Worm (Caenorhabditis elegans) whole organism, mixed stage, embryonic: ENCODE measurements around the gene lec-2.

Source experiments
- M03D4.4 ChIP-seq: sonication (generic microtip); optimal IDR thresholded peaks from 2 replicates; lab custom pipeline; 2017; ENCODE audit warnings: mild to moderate bottlenecking, missing genetic modification characterization, missing compliant biosample characterization
- bed-3 ChIP-seq: fragments of 200-800 bp; sonication (Bioruptor generic); optimal IDR thresholded peaks from 3 replicates; lab custom pipeline; 2018; ENCODE audit warnings: mild to moderate bottlenecking, missing genetic modification characterization, moderate library complexity, missing compliant biosample characterization
- blmp-1 ChIP-seq: fragments of 150-350 bp; optimal IDR thresholded peaks from 2 replicates; lab custom pipeline; 2014; ENCODE audit warnings: missing biosample characterization, missing genetic modification characterization
- ceh-83 ChIP-seq: fragments of 200-800 bp; sonication (Bioruptor generic); optimal IDR thresholded peaks from 2 replicates; lab custom pipeline; 2018; ENCODE audit warnings: mild to moderate bottlenecking, missing genetic modification characterization, missing compliant biosample characterization
- ces-1 ChIP-seq: fragments of 150-350 bp; optimal IDR thresholded peaks from 2 replicates; lab custom pipeline; 2014; ENCODE audit warnings: missing biosample characterization, missing genetic modification reagents, missing genetic modification characterization
- cnd-1 ChIP-seq: fragments of 200-800 bp; sonication (Bioruptor generic); optimal IDR thresholded peaks from 2 replicates; lab custom pipeline; 2018; ENCODE audit warnings: mild to moderate bottlenecking, missing genetic modification characterization, missing compliant biosample characterization
- drap-1 ChIP-seq: fragments of 200-800 bp; sonication (Bioruptor generic); optimal IDR thresholded peaks from 3 replicates; lab custom pipeline; 2018; ENCODE audit warnings: mild to moderate bottlenecking, missing genetic modification characterization, missing compliant biosample characterization
- elt-1 ChIP-seq: sonication (generic microtip); optimal IDR thresholded peaks from 2 replicates; lab custom pipeline; 2017; ENCODE audit warnings: missing genetic modification characterization, mild to moderate bottlenecking, missing compliant biosample characterization, antibody characterized with exemption, moderate library complexity, borderline replicate concordance; ENCODE audit not compliant: insufficient read depth
- flh-1 ChIP-seq: fragments of 200-800 bp; sonication (Bioruptor generic); optimal IDR thresholded peaks from 2 replicates; lab custom pipeline; 2018; ENCODE audit warnings: mild to moderate bottlenecking, missing genetic modification characterization, moderate library complexity, missing compliant biosample characterization
- ham-2 ChIP-seq: fragments of 200-800 bp; sonication (Bioruptor generic); optimal IDR thresholded peaks from 2 replicates; lab custom pipeline; 2018; ENCODE audit warnings: mild to moderate bottlenecking, missing genetic modification characterization, missing compliant biosample characterization
- hlh-1 ChIP-seq: fragments of 150-350 bp; optimal IDR thresholded peaks from 2 replicates; lab custom pipeline; 2014; ENCODE audit warnings: missing biosample characterization, missing genetic modification reagents, missing genetic modification characterization
- lsy-2 ChIP-seq: fragments of 150-350 bp; optimal IDR thresholded peaks from 2 replicates; lab custom pipeline; 2014; ENCODE audit warnings: missing biosample characterization, missing genetic modification characterization
- mab-5 ChIP-seq: fragments of 150-350 bp; optimal IDR thresholded peaks from 2 replicates; lab custom pipeline; 2014; ENCODE audit warnings: missing biosample characterization, missing genetic modification characterization
- mep-1 ChIP-seq: fragments of 150-350 bp; optimal IDR thresholded peaks from 2 replicates; lab custom pipeline; 2017; ENCODE audit warnings: missing biosample characterization, missing genetic modification reagents, missing genetic modification characterization, inconsistent platforms
- mls-2 ChIP-seq: sonication (generic microtip); optimal IDR thresholded peaks from 2 replicates; lab custom pipeline; 2016; ENCODE audit warnings: mild to moderate bottlenecking, missing genetic modification characterization, moderate library complexity, missing compliant biosample characterization
- nhr-12 ChIP-seq: fragments of 150-350 bp; optimal IDR thresholded peaks from 2 replicates; lab custom pipeline; 2014; ENCODE audit warnings: missing biosample characterization, missing genetic modification characterization
- nhr-2 ChIP-seq: fragments of 150-350 bp; optimal IDR thresholded peaks from 2 replicates; lab custom pipeline; 2014; ENCODE audit warnings: missing biosample characterization, missing genetic modification characterization
- nhr-237 ChIP-seq: fragments of 150-350 bp; optimal IDR thresholded peaks from 2 replicates; lab custom pipeline; 2014; ENCODE audit warnings: missing biosample characterization, missing genetic modification characterization
- nhr-76 ChIP-seq: sonication (generic microtip); optimal IDR thresholded peaks from 2 replicates; lab custom pipeline; 2017; ENCODE audit warnings: missing biosample characterization, missing genetic modification characterization
- pha-4 ChIP-seq: fragments of 150-350 bp; optimal IDR thresholded peaks from 2 replicates; lab custom pipeline; 2018; ENCODE audit warnings: missing biosample characterization, missing genetic modification reagents, missing genetic modification characterization
- sem-2 ChIP-seq: fragments of 200-800 bp; sonication (Bioruptor generic); optimal IDR thresholded peaks from 2 replicates; lab custom pipeline; 2018; ENCODE audit warnings: mild to moderate bottlenecking, missing genetic modification characterization, missing compliant biosample characterization
- snpc-4 ChIP-seq: fragments of 150-350 bp; optimal IDR thresholded peaks from 2 replicates; lab custom pipeline; 2014; ENCODE audit warnings: missing biosample characterization, missing genetic modification characterization
- sptf-1 ChIP-seq: sonication (generic microtip); optimal IDR thresholded peaks from 2 replicates; lab custom pipeline; 2017; ENCODE audit warnings: mild to moderate bottlenecking, missing genetic modification characterization, moderate library complexity, missing compliant biosample characterization
- tbx-8 ChIP-seq: fragments of 200-800 bp; sonication (Bioruptor generic); optimal IDR thresholded peaks from 2 replicates; lab custom pipeline; 2018; ENCODE audit warnings: mild to moderate bottlenecking, missing genetic modification characterization, moderate library complexity, missing compliant biosample characterization
- unc-120 ChIP-seq: sonication (generic microtip); optimal IDR thresholded peaks from 2 replicates; lab custom pipeline; 2017; ENCODE audit warnings: missing genetic modification characterization, missing compliant biosample characterization; ENCODE audit not compliant: poor library complexity, severe bottlenecking
- unc-62 ChIP-seq: fragments of 150-350 bp; optimal IDR thresholded peaks from 2 replicates; lab custom pipeline; 2014; ENCODE audit warnings: missing biosample characterization, missing genetic modification reagents, missing genetic modification characterization
- zip-8 ChIP-seq: fragments of 150-350 bp; optimal IDR thresholded peaks from 2 replicates; lab custom pipeline; 2014; ENCODE audit warnings: missing biosample characterization, missing genetic modification characterization
- ztf-11 ChIP-seq: fragments of 150-350 bp; optimal IDR thresholded peaks from 2 replicates; lab custom pipeline; 2014; ENCODE audit warnings: missing biosample characterization, missing genetic modification characterization

The lec-2 gene

DNA sequence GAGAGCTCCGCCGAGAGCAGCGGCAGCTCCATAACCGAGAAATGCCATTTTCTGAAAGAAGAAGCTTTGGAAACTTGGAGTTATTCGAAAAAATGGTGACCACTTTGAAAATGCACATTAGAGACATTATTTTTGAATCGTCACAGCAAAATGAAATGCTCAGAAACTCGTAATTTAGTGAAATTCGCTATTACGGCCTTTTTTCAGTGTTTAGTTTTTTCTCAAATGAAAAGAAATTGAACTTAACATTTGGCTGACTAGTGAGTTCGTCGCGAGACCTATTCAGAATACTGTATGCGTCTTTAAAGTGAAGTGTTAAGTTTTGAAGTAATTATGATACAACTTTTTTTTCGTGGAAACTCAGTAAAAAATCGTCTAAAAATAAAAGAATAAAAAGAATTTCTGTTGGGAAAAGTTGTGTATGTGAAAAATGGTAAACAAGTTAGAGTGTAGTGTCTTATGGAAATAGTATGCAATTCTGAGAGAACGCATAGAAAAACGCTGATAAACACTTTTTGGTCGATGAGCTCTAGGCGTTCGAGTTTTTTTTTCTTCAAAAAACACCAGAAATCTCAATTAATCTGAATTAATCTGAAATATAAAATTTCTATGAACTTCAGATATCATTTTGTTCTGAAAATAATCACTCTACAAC is 45.4 kb downstream of the lec-2 start, which contains the start of gene R53.5:
R53.5 (minus strand) TSS at position 51 of the 655 bp plus-strand sequence.
- no peak for TF ChIP-seq mls-2 (tag; lab: Kevin White, UChicago)
- TF ChIP-seq hlh-1 (tag; lab: Kevin White, UChicago) = no peak
- TF ChIP-seq sptf-1 (tag; lab: Kevin White, UChicago) = no peak
- TF ChIP-seq ham-2 (GFP tag; lab: Kevin White, UChicago) = no peak
- TF ChIP-seq nhr-12 = no peak
- no peak for TF ChIP-seq pha-4
- TF ChIP-seq blmp-1 = no peak
- no peak for TF ChIP-seq nhr-76
- TF ChIP-seq unc-62 = no peak
- no peak for TF ChIP-seq nhr-2 (tag; lab: Kevin White, UChicago)
- no peak for TF ChIP-seq unc-120 (tag; lab: Kevin White, UChicago)
- no peak for TF ChIP-seq nhr-237 (tag; lab: Kevin White, UChicago)
- TF ChIP-seq snpc-4 = no peak
- TF ChIP-seq ces-1 = no peak
- TF ChIP-seq sem-2 = no peak
- no peak for TF ChIP-seq cnd-1 (tag; lab: Kevin White, UChicago)
- no peak for TF ChIP-seq tbx-8 (GFP tag; lab: Kevin White, UChicago)
- no peak for TF ChIP-seq lsy-2 (tag; lab: Kevin White, UChicago)
- no peak for TF ChIP-seq M03D4.4 (tag; lab: Kevin White, UChicago)

DNA sequence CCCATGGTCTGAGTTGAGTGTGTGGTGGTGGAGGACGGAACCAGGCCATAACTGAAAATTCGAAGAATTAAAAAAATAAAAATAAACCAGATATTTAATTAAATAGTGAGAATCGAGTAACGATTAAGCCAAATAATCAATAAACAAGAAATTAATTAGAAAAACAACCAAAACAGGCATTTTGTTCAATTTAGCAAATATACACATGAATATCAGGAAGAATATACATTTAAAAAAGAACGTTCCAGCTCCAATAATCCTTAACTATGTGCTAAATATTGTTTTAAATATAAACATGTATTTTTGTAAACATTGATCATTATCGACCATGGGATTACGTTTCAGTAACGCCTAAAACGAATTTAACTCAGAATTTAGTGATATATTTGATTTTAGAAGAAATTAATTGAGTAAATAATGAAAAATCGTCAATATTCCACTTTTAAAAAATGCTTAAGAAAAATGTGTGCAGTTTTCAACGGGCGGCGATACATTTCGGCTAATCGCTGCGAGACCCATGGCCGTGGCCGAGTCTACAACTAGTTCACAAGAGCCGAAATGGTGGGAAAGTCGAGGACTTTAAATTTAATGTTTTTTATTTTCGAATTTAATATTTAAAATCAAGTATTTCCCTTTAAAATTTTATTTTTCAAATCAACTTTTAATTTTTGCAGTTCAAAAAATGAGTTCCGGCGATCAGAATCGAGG is 47.8 kb downstream of the lec-2 start, which contains the start of the genes R53.4 and psf-1:
R53.4 (minus strand) TSS at position 51 of the 708 bp plus-strand sequence.
psf-1 (plus strand) TSS at position 675 of the 708 bp plus-strand sequence.
- TF ChIP-seq ces-1 (peak; percentile 0), hlh-1 (tag; lab: Kevin White, UChicago) (peak; percentile 4), mep-1 (peak; percentile 81), ham-2 (GFP tag; lab: Kevin White, UChicago) (peak; percentile 58), lsy-2 (tag; lab: Kevin White, UChicago) (peak; percentile 71), nhr-12 (no peak), elt-1 (tag; lab: Kevin White, UChicago) (no peak), nhr-237 (tag; lab: Kevin White, UChicago) (peak; percentile 51), ceh-83 (GFP tag; lab: Kevin White, UChicago) (no peak)

DNA sequence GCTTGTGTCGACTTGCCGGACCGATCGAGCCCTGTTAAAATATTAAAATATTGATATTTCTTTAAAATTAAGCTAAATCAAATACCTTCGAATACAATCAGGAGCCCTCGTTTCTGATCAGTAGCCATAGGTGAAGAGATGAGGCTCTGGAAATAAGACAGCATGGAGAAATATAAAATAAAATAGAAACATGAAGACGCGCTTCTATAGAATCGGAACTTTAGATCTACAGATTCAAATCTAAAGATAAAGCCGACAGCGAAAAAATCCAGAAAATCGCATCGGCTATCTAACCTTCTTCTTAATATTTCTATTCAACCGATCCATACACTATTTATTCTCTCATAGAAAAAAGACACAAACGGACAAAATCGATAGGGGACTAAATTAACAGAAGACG is 49.0 kb downstream of the lec-2 start, which contains the start of gene dtmk-1:
dtmk-1 (minus strand) TSS at position 146 of the 400 bp plus-strand sequence.
- TF ChIP-seq nhr-2 (tag; lab: Kevin White, UChicago) (no peak), mab-5 (tag; lab: Kevin White, UChicago) (no peak), drap-1 (no peak), flh-1 (GFP tag; lab: Kevin White, UChicago) (no peak), elt-1 (tag; lab: Kevin White, UChicago) (peak; percentile 86), ztf-11 (no peak), unc-62 (no peak), nhr-76 (no peak)

DNA sequence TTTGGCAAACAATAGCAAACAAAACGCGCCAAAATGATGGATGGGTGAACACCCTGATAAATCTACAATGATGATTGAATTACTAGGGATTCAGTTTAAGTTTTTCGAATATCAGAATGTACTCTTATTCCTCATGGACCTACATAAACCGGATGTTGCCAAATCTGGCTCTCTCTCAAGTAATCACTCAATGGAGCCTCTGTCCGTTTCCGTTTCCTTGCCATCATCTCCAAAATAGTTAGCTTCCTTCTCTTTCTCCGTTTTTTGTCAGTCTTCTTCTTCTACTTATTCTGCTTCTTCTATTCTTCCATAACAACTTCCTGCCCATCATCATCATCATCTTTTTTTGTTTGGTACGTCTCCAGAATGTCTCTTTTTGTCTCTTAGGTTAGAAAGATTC is 50.7 kb downstream of the lec-2 start:
- TF ChIP-seq zip-8 (tag; lab: Kevin White, UChicago) (no peak), nhr-237 (tag; lab: Kevin White, UChicago) (no peak), M03D4.4 (tag; lab: Kevin White, UChicago) (no peak), bed-3 (GFP tag; lab: Kevin White, UChicago) (no peak), ces-1 (no peak), nhr-76 (no peak), mab-5 (tag; lab: Kevin White, UChicago) (no peak), ham-2 (GFP tag; lab: Kevin White, UChicago) (no peak), ceh-83 (GFP tag; lab: Kevin White, UChicago) (no peak), hlh-1 (tag; lab: Kevin White, UChicago) (no peak), unc-62 (no peak), elt-1 (tag; lab: Kevin White, UChicago) (no peak), nhr-12 (no peak), cnd-1 (tag; lab: Kevin White, UChicago) (no peak), sptf-1 (tag; lab: Kevin White, UChicago) (no peak)

DNA sequence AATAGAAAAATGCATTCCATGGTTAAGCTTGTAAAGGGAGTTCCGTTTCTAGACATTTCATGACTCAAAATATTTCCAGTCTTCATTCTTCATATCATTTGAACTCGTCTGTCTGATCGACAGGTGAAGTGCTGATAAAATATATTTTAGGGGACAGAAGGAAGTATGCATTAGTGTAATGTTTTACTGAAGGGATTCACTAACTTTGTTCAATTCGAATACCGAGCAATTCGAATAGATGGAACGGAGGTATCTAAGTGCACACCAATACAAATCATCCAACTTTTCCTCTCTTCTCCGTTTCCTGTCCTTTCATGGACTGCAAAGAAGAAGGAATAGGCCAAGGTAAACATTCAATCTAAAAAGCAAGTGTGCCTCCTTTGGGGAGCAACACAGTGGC is 52.2 kb downstream of the lec-2 start:
- TF ChIP-seq mab-5 (tag; lab: Kevin White, UChicago) = no peak
